Worm (Caenorhabditis elegans) whole organism, young adult: Measurements from ENCODE around the gene B0244.6.

Experiments
- C06A6.2 ChIP-seq: fragments of 200-800 bp; sonication (Bioruptor generic); conservative IDR thresholded peaks from 2 replicates; pipeline ENCODE4 v1.3.6; 2022; ENCODE audit warnings: missing genetic modification characterization, missing compliant biosample characterization
- C17E4.6 ChIP-seq: fragments of 200-800 bp; sonication (Bioruptor generic); IDR thresholded peaks from 2 replicates; pipeline ENCODE4 v1.3.6; 2022; ENCODE audit warnings: missing genetic modification reagents, missing genetic modification characterization, missing compliant biosample characterization
- F37B4.10 ChIP-seq: fragments of 200-800 bp; sonication (Bioruptor generic); IDR thresholded peaks from 2 replicates; pipeline ENCODE4 v1.3.6; 2022; ENCODE audit warnings: missing genetic modification characterization, missing compliant biosample characterization
- F52B5.7 ChIP-seq: sonication (generic microtip); optimal IDR thresholded peaks from 2 replicates; lab custom pipeline; 2016; ENCODE audit warnings: mild to moderate bottlenecking, missing genetic modification characterization, missing compliant biosample characterization
- K11D2.4 ChIP-seq: fragments of 200-800 bp; sonication (Bioruptor generic); IDR thresholded peaks from 2 replicates; pipeline ENCODE4 v1.3.6; 2022; ENCODE audit warnings: missing genetic modification reagents, missing genetic modification characterization, missing compliant biosample characterization
- Y53F4B.3 ChIP-seq: fragments of 200-800 bp; sonication (Bioruptor generic); IDR thresholded peaks from 2 replicates; pipeline ENCODE4 v1.3.6; 2022; ENCODE audit warnings: missing genetic modification reagents, missing genetic modification characterization, missing compliant biosample characterization
- Y53G8AR.9 ChIP-seq: fragments of 200-800 bp; sonication (Bioruptor generic); conservative IDR thresholded peaks from 2 replicates; pipeline ENCODE4 v1.3.6; 2022; ENCODE audit warnings: missing genetic modification reagents, missing genetic modification characterization, missing compliant biosample characterization
- Y95B8A.8 ChIP-seq: fragments of 200-800 bp; sonication (Bioruptor generic); IDR thresholded peaks from 2 replicates; pipeline ENCODE4 v1.3.6; 2022; ENCODE audit warnings: missing genetic modification reagents, missing genetic modification characterization, missing compliant biosample characterization
- ZK185.1 ChIP-seq: sonication (generic microtip); optimal IDR thresholded peaks from 2 replicates; lab custom pipeline; 2016; ENCODE audit warnings: mild to moderate bottlenecking, missing genetic modification characterization, missing compliant biosample characterization; ENCODE audit not compliant: poor library complexity, severe bottlenecking
- akir-1 ChIP-seq: fragments of 200-800 bp; sonication (Bioruptor generic); optimal IDR thresholded peaks from 2 replicates; lab custom pipeline; 2018; ENCODE audit warnings: mild to moderate bottlenecking, missing genetic modification characterization, moderate library complexity, missing compliant biosample characterization
- aptf-3 ChIP-seq: fragments of 200-800 bp; sonication (Bioruptor generic); IDR thresholded peaks from 2 replicates; pipeline ENCODE4 v1.3.6; 2022; ENCODE audit warnings: missing genetic modification characterization, missing compliant biosample characterization
- atf-7 ChIP-seq: sonication (generic microtip); optimal IDR thresholded peaks from 2 replicates; lab custom pipeline; 2017; ENCODE audit warnings: mild to moderate bottlenecking, missing genetic modification characterization, missing compliant biosample characterization
- attf-3 ChIP-seq: fragments of 200-800 bp; sonication (Bioruptor generic); conservative IDR thresholded peaks from 2 replicates; pipeline ENCODE4 v1.3.6; 2022; ENCODE audit warnings: missing genetic modification reagents, missing genetic modification characterization, missing compliant biosample characterization
- attf-5 ChIP-seq: fragments of 200-800 bp; sonication (Bioruptor generic); optimal IDR thresholded peaks from 2 replicates; lab custom pipeline; 2018; ENCODE audit warnings: mild to moderate bottlenecking, missing genetic modification characterization, missing compliant biosample characterization
- attf-6 ChIP-seq: fragments of 200-800 bp; sonication (Bioruptor generic); IDR thresholded peaks from 2 replicates; pipeline ENCODE4 v1.3.6; 2022; ENCODE audit warnings: missing genetic modification reagents, missing genetic modification characterization, missing compliant biosample characterization
- bed-2 ChIP-seq: fragments of 200-800 bp; sonication (Bioruptor generic); IDR thresholded peaks from 2 replicates; pipeline ENCODE4 v1.3.6; 2022; ENCODE audit warnings: missing genetic modification reagents, missing genetic modification characterization, missing compliant biosample characterization
- ccch-3 ChIP-seq: fragments of 200-800 bp; sonication (Bioruptor generic); optimal IDR thresholded peaks from 2 replicates; lab custom pipeline; 2018; ENCODE audit warnings: mild to moderate bottlenecking, missing genetic modification characterization, missing compliant biosample characterization
- cebp-1 ChIP-seq, 2 experiments: fragments of 200-800 bp in 1 of 2; sonication (Bioruptor generic) in 1 of 2; sonication (generic microtip) in 1 of 2; IDR thresholded peaks in 1 of 2; optimal IDR thresholded peaks in 1 of 2; 2 replicates each; pipeline versions ENCODE4 v1.3.6 to Lab custom; 2017 to 2022; ENCODE audit warnings: missing compliant biosample characterization in 2 of 2, missing genetic modification characterization in 2 of 2, mild to moderate bottlenecking in 1 of 2, missing genetic modification reagents in 1 of 2, moderate library complexity in 1 of 2
- ceh-40 ChIP-seq: fragments of 200-800 bp; sonication (Bioruptor generic); IDR thresholded peaks from 2 replicates; pipeline ENCODE4 v1.3.6; 2022; ENCODE audit warnings: missing genetic modification characterization, missing compliant biosample characterization
- ceh-91 ChIP-seq: fragments of 200-800 bp; sonication (Bioruptor generic); IDR thresholded peaks from 2 replicates; pipeline ENCODE4 v1.3.6; 2022; ENCODE audit warnings: missing genetic modification reagents, missing genetic modification characterization, missing compliant biosample characterization
- dpl-1 ChIP-seq: fragments of 150-350 bp; optimal IDR thresholded peaks from 2 replicates; lab custom pipeline; 2014; ENCODE audit warnings: missing biosample characterization, missing genetic modification reagents, missing genetic modification characterization
- gei-17 ChIP-seq: fragments of 200-800 bp; sonication (Bioruptor generic); optimal IDR thresholded peaks from 2 replicates; lab custom pipeline; 2018; ENCODE audit warnings: mild to moderate bottlenecking, missing genetic modification characterization, missing compliant biosample characterization
- hlh-12 ChIP-seq: sonication (generic microtip); optimal IDR thresholded peaks from 2 replicates; lab custom pipeline; 2016; ENCODE audit warnings: missing genetic modification characterization, missing compliant biosample characterization
- hmg-1.2 ChIP-seq: fragments of 200-800 bp; sonication (Bioruptor generic); IDR thresholded peaks from 2 replicates; pipeline ENCODE4 v1.3.6; 2022; ENCODE audit warnings: missing genetic modification reagents, missing genetic modification characterization, missing compliant biosample characterization
- hmg-20 ChIP-seq: fragments of 200-800 bp; sonication (Bioruptor generic); IDR thresholded peaks from 2 replicates; pipeline ENCODE4 v1.3.6; 2022; ENCODE audit warnings: missing genetic modification reagents, missing genetic modification characterization, missing compliant biosample characterization
- hrde-1 ChIP-seq: sonication (generic microtip); optimal IDR thresholded peaks from 2 replicates; lab custom pipeline; 2016; ENCODE audit warnings: missing genetic modification characterization, mild to moderate bottlenecking, missing compliant biosample characterization, moderate library complexity, missing genotype, missing genetic modification reagents, borderline replicate concordance
- hsf-1 ChIP-seq: fragments of 200-800 bp; sonication (Bioruptor generic); IDR thresholded peaks from 2 replicates; pipeline ENCODE4 v1.3.6; 2022; ENCODE audit warnings: missing genetic modification reagents, missing genetic modification characterization, missing compliant biosample characterization
- let-607 ChIP-seq, 2 experiments: fragments of 200-800 bp in 1 of 2; sonication (Bioruptor generic) in 1 of 2; sonication (generic microtip) in 1 of 2; optimal IDR thresholded peaks; 2 replicates each; lab custom pipeline; 2016 to 2018; ENCODE audit warnings: mild to moderate bottlenecking in 2 of 2, missing compliant biosample characterization in 2 of 2, missing genetic modification characterization in 2 of 2, moderate library complexity in 2 of 2, missing genotype in 1 of 2
- lin-35 ChIP-seq, 3 experiments: fragments of 150-350 bp in 2 of 3; sonication (generic microtip) in 1 of 3; optimal IDR thresholded peaks; 2 replicates each; lab custom pipeline; 2014 to 2018; ENCODE audit warnings: missing biosample characterization in 3 of 3, missing genetic modification characterization in 3 of 3, missing genetic modification reagents in 3 of 3
- lin-40 ChIP-seq: sonication (generic microtip); optimal IDR thresholded peaks from 2 replicates; lab custom pipeline; 2016; ENCODE audit warnings: missing genetic modification characterization, mild to moderate bottlenecking, missing compliant biosample characterization, missing genotype, missing genetic modification reagents
- lin-54 ChIP-seq: fragments of 200-800 bp; sonication (Bioruptor generic); optimal IDR thresholded peaks from 2 replicates; lab custom pipeline; 2018; ENCODE audit warnings: mild to moderate bottlenecking, missing genetic modification characterization, missing compliant biosample characterization
- lir-1 ChIP-seq: fragments of 200-800 bp; sonication (Bioruptor generic); conservative IDR thresholded peaks from 2 replicates; pipeline ENCODE4 v1.3.6; 2022; ENCODE audit warnings: missing genetic modification reagents, missing genetic modification characterization, missing compliant biosample characterization
- madf-10 ChIP-seq: sonication (generic microtip); optimal IDR thresholded peaks from 2 replicates; lab custom pipeline; 2016; ENCODE audit warnings: mild to moderate bottlenecking, missing genetic modification characterization, missing compliant biosample characterization
- madf-3 ChIP-seq: fragments of 200-800 bp; sonication (Bioruptor generic); IDR thresholded peaks from 2 replicates; pipeline ENCODE4 v1.3.6; 2022; ENCODE audit warnings: missing genetic modification reagents, missing genetic modification characterization, missing compliant biosample characterization
- mcd-1 ChIP-seq: fragments of 200-800 bp; sonication (Bioruptor generic); IDR thresholded peaks from 2 replicates; pipeline ENCODE4 v1.3.6; 2022; ENCODE audit warnings: missing genetic modification reagents, missing genetic modification characterization, missing compliant biosample characterization
- mel-28 ChIP-seq: sonication (generic microtip); optimal IDR thresholded peaks from 2 replicates; lab custom pipeline; 2016; ENCODE audit warnings: borderline replicate concordance, mild to moderate bottlenecking, missing genetic modification characterization, missing compliant biosample characterization
- nfya-1 ChIP-seq: sonication (generic microtip); optimal IDR thresholded peaks from 2 replicates; lab custom pipeline; 2017; ENCODE audit warnings: antibody characterized with exemption, missing compliant biosample characterization, missing genetic modification characterization, borderline replicate concordance; ENCODE audit not compliant: insufficient read depth
- nfya-2 ChIP-seq: fragments of 200-800 bp; sonication (Bioruptor generic); IDR thresholded peaks from 2 replicates; pipeline ENCODE4 v1.3.6; 2022; ENCODE audit warnings: missing genetic modification reagents, missing genetic modification characterization, missing compliant biosample characterization
- nhr-80 ChIP-seq: sonication (generic microtip); optimal IDR thresholded peaks from 2 replicates; lab custom pipeline; 2016; ENCODE audit warnings: missing genetic modification characterization, missing compliant biosample characterization
- nhr-90 ChIP-seq: sonication (generic microtip); optimal IDR thresholded peaks from 2 replicates; lab custom pipeline; 2016; ENCODE audit warnings: missing genotype, mild to moderate bottlenecking, missing genetic modification characterization, missing compliant biosample characterization
- snpc-4 ChIP-seq, 5 experiments: fragments of 150-350 bp in 1 of 5; sonication (generic microtip) in 4 of 5; optimal IDR thresholded peaks; 2 replicates each; lab custom pipeline; 2014 to 2018; ENCODE audit warnings: missing genetic modification characterization in 5 of 5, missing biosample characterization in 3 of 5, antibody characterized with exemption in 2 of 5, mild to moderate bottlenecking in 2 of 5, missing compliant biosample characterization in 2 of 5, missing genotype in 2 of 5, moderate library complexity in 2 of 5, missing genetic modification reagents in 1 of 5
- tbx-9 ChIP-seq: sonication (generic microtip); optimal IDR thresholded peaks from 2 replicates; lab custom pipeline; 2016; ENCODE audit warnings: borderline replicate concordance, missing genetic modification characterization, inconsistent platforms, missing compliant biosample characterization
- tlf-1 ChIP-seq: fragments of 200-800 bp; sonication (Bioruptor generic); optimal IDR thresholded peaks from 2 replicates; lab custom pipeline; 2018; ENCODE audit warnings: mild to moderate bottlenecking, missing genetic modification characterization, missing compliant biosample characterization
- unc-130 ChIP-seq: sonication (generic microtip); optimal IDR thresholded peaks from 2 replicates; lab custom pipeline; 2016; ENCODE audit warnings: missing genetic modification reagents, missing genetic modification characterization, missing compliant biosample characterization
- zim-3 ChIP-seq: sonication (generic microtip); optimal IDR thresholded peaks from 2 replicates; lab custom pipeline; 2017; ENCODE audit warnings: mild to moderate bottlenecking, missing genetic modification characterization, moderate library complexity, missing compliant biosample characterization
- ztf-18 ChIP-seq: sonication (generic microtip); optimal IDR thresholded peaks from 2 replicates; lab custom pipeline; 2016; ENCODE audit warnings: missing genotype, mild to moderate bottlenecking, missing genetic modification characterization, missing compliant biosample characterization
- ztf-26 ChIP-seq: sonication (generic microtip); optimal IDR thresholded peaks from 2 replicates; lab custom pipeline; 2017; ENCODE audit warnings: missing genetic modification characterization, missing compliant biosample characterization

Gene B0244.6

DNA sequence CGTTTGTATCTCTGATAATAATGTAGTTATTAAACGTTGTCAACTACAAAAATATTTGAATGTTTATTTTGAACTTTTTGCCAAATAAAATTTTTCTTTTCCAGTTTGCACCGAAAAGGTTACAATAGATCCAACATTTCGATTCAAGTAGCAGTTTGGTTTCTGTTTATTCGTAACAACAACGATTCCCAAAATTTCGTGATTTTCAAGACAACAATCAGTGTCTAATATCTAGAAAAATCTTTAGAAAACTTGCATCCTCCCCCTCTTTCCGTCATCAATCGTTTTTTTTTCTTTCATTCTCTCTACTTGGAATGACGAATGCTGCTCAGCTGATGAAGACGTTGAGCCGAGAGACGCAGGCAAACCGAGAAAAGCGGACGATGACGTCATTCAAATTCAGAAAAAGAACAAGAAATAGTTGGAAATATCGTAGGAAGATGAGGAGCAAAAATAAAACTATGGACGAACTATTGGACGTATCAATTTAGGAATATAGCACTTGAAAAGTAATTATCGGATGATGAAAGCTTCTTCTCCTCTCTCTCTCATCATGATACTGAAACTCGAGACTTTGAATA lies 20.8 kb downstream of the B0244.6 start (continued):
- TF ChIP-seq F52B5.7 (tag; lab: Kevin White, UChicago), result no peak
- TF ChIP-seq bed-2 (GFP tag; lab: Robert Waterston, UW), result no peak
- no peak for TF ChIP-seq cebp-1 (GFP tag; IDR thresholded peaks at IDR 0.05; lab: Robert Waterston, UW)
- TF ChIP-seq cebp-1 (tag; optimal IDR thresholded peaks at IDR 0.05; lab: Kevin White, UChicago), result peak; percentile 35
- TF ChIP-seq tbx-9 (tag; lab: Kevin White, UChicago), result no peak
- TF ChIP-seq nhr-80 (tag; lab: Kevin White, UChicago), result no peak
- peak; percentile 7 for TF ChIP-seq ZK185.1 (tag; lab: Kevin White, UChicago)
- TF ChIP-seq attf-6 (GFP tag; lab: Robert Waterston, UW), result no peak
- no peak for TF ChIP-seq ceh-40 (GFP tag; lab: Robert Waterston, UW)
- no peak for TF ChIP-seq Y53G8AR.9 (GFP tag; lab: Robert Waterston, UW)
- no peak for TF ChIP-seq C17E4.6
- no peak for TF ChIP-seq unc-130
- no peak for TF ChIP-seq hsf-1 (GFP tag; lab: Robert Waterston, UW)
- TF ChIP-seq hmg-20, result no peak
- no peak for TF ChIP-seq gei-17 (GFP tag; lab: Kevin White, UChicago)
- no peak for TF ChIP-seq Y53F4B.3 (GFP tag; lab: Robert Waterston, UW)
- no peak for TF ChIP-seq madf-10
- TF ChIP-seq F37B4.10 (GFP tag; lab: Robert Waterston, UW), result no peak
- TF ChIP-seq Y95B8A.8, result no peak
- no peak for TF ChIP-seq lir-1 (GFP tag; lab: Robert Waterston, UW)
- peak in 1 of 3 experiments; percentile 84 for TF ChIP-seq lin-35 (GFP tag; optimal IDR thresholded peaks at IDR 0.05; lab: Kevin White, UChicago)
- no peak for TF ChIP-seq madf-3 (GFP tag; lab: Robert Waterston, UW)
- no peak for TF ChIP-seq C06A6.2 (GFP tag; lab: Robert Waterston, UW)
- no peak for TF ChIP-seq ceh-91 (GFP tag; lab: Robert Waterston, UW)
- no peak for TF ChIP-seq dpl-1
- TF ChIP-seq snpc-4 (GFP tag; optimal IDR thresholded peaks at IDR 0.05; lab: Kevin White, UChicago), result no peak
- TF ChIP-seq snpc-4 (tag; optimal IDR thresholded peaks at IDR 0.05; lab: Kevin White, UChicago), result no peak
- no peak for TF ChIP-seq hlh-12
- no peak for TF ChIP-seq lin-54
- TF ChIP-seq nhr-90, result no peak
- no peak for TF ChIP-seq hrde-1 (tag; lab: Kevin White, UChicago)
- TF ChIP-seq lin-40 (tag; lab: Kevin White, UChicago), result peak; percentile 31
- TF ChIP-seq mel-28, result no peak
- no peak for TF ChIP-seq ztf-26
- TF ChIP-seq K11D2.4 (GFP tag; lab: Robert Waterston, UW), result no peak
- TF ChIP-seq nfya-2, result no peak
- TF ChIP-seq attf-5 (GFP tag; lab: Kevin White, UChicago), result no peak
- TF ChIP-seq tlf-1 (GFP tag; lab: Kevin White, UChicago), result no peak
- 0 out of 2 replicates have a peak, but pooled peaks have one; percentile 48 for TF ChIP-seq mcd-1 (GFP tag; lab: Robert Waterston, UW)
- no peak for TF ChIP-seq akir-1 (GFP tag; lab: Kevin White, UChicago)
- TF ChIP-seq aptf-3, result no peak
- TF ChIP-seq ccch-3 (GFP tag; lab: Kevin White, UChicago), result no peak
- no peak for TF ChIP-seq let-607 (tag; optimal IDR thresholded peaks at IDR 0.05; lab: Kevin White, UChicago)
- TF ChIP-seq zim-3 (tag; lab: Kevin White, UChicago), result no peak
- no peak for TF ChIP-seq attf-3
- TF ChIP-seq hmg-1.2 (GFP tag; lab: Robert Waterston, UW), result peak; percentile 30; the same call in 1 of the 2 replicates
- TF ChIP-seq ztf-18, result no peak
- TF ChIP-seq atf-7, result peak; percentile 95
- no peak for TF ChIP-seq nfya-1 (tag; lab: Kevin White, UChicago)
